Fruit fly (Drosophila melanogaster) whole organism, adult: ENCODE results near the gene Mcm2.

Source experiments
- CG11617 ChIP-seq: fragments of 200-800 bp; sonication (Bioruptor generic); optimal IDR thresholded peaks from 2 replicates; lab custom pipeline; 2017; ENCODE audit warnings: mild to moderate bottlenecking, missing biosample characterization, missing genetic modification reagents, missing genetic modification characterization
- CG12768 ChIP-seq: fragments of 200-800 bp; sonication (Bioruptor generic); optimal IDR thresholded peaks from 2 replicates; lab custom pipeline; 2017; ENCODE audit warnings: missing biosample characterization, missing genetic modification characterization, mild to moderate bottlenecking, moderate library complexity, missing genetic modification reagents
- CG14711 ChIP-seq: fragments of 200-800 bp; sonication (Bioruptor generic); optimal IDR thresholded peaks from 2 replicates; lab custom pipeline; 2018; ENCODE audit warnings: missing biosample characterization, mild to moderate bottlenecking, missing genetic modification characterization, moderate library complexity
- CG1620 ChIP-seq: fragments of 200-800 bp; sonication (Bioruptor generic); optimal IDR thresholded peaks from 2 replicates; lab custom pipeline; 2016; ENCODE audit warnings: missing biosample characterization, missing genetic modification characterization
- CG33017 ChIP-seq: fragments of 200-800 bp; sonication (Bioruptor generic); optimal IDR thresholded peaks from 2 replicates; lab custom pipeline; 2018; ENCODE audit warnings: missing biosample characterization, mild to moderate bottlenecking, missing genetic modification characterization, moderate library complexity
- CG5204 ChIP-seq: fragments of 200-800 bp; sonication (Bioruptor generic); optimal IDR thresholded peaks from 2 replicates; lab custom pipeline; 2016; ENCODE audit warnings: missing biosample characterization, missing genetic modification characterization
- CG7045 ChIP-seq: fragments of 200-800 bp; sonication (Bioruptor generic); optimal IDR thresholded peaks from 2 replicates; lab custom pipeline; 2017; ENCODE audit warnings: missing biosample characterization, mild to moderate bottlenecking, missing genetic modification characterization
- CG7101 ChIP-seq: fragments of 200-800 bp; sonication (Bioruptor generic); optimal IDR thresholded peaks from 2 replicates; lab custom pipeline; 2018; ENCODE audit warnings: missing biosample characterization, mild to moderate bottlenecking, missing genetic modification characterization, moderate library complexity
- Clk ChIP-seq: fragments of 200-800 bp; sonication (Bioruptor generic); optimal IDR thresholded peaks from 2 replicates; lab custom pipeline; 2017; ENCODE audit warnings: missing biosample characterization, missing genetic modification characterization
- Crg-1 ChIP-seq: fragments of 200-800 bp; sonication (Bioruptor generic); optimal IDR thresholded peaks from 2 replicates; lab custom pipeline; 2016; ENCODE audit warnings: missing biosample characterization, missing genetic modification characterization
- Hr96 ChIP-seq: fragments of 200-800 bp; sonication (Bioruptor generic); optimal IDR thresholded peaks from 2 replicates; lab custom pipeline; 2016; ENCODE audit warnings: missing biosample characterization, missing genetic modification characterization
- Mnt ChIP-seq: fragments of 200-800 bp; sonication (Bioruptor generic); optimal IDR thresholded peaks from 2 replicates; lab custom pipeline; 2016; ENCODE audit warnings: missing biosample characterization, mild to moderate bottlenecking, missing genetic modification characterization
- bab1 ChIP-seq: fragments of 200-800 bp; sonication (Bioruptor generic); optimal IDR thresholded peaks from 3 replicates; lab custom pipeline; 2019; ENCODE audit warnings: missing biosample characterization, mild to moderate bottlenecking, missing genetic modification characterization, moderate library complexity
- cic ChIP-seq: fragments of 200-800 bp; sonication (Bioruptor generic); optimal IDR thresholded peaks from 2 replicates; lab custom pipeline; 2017; ENCODE audit warnings: missing biosample characterization, mild to moderate bottlenecking, missing genetic modification characterization, moderate library complexity
- cnc ChIP-seq, 2 experiments: fragments of >200 bp; optimal IDR thresholded peaks; 2 replicates each; lab custom pipeline; 2017
- kay ChIP-seq: fragments of 200-800 bp; sonication (Bioruptor generic); peaks from one replicate; lab custom pipeline; 2016; ENCODE audit warnings: missing biosample characterization, missing genetic modification characterization, borderline replicate concordance
- ovo ChIP-seq: fragments of 200-800 bp; sonication (Bioruptor generic); optimal IDR thresholded peaks from 2 replicates; lab custom pipeline; 2016; ENCODE audit warnings: missing biosample characterization, missing genetic modification characterization
- pad ChIP-seq: fragments of 200-800 bp; sonication (Bioruptor generic); optimal IDR thresholded peaks from 3 replicates; lab custom pipeline; 2017; ENCODE audit warnings: missing biosample characterization, missing genetic modification characterization, mild to moderate bottlenecking, moderate library complexity, missing genetic modification reagents
- tj ChIP-seq: fragments of 200-800 bp; sonication (Bioruptor generic); optimal IDR thresholded peaks from 3 replicates; lab custom pipeline; 2017; ENCODE audit warnings: missing biosample characterization, mild to moderate bottlenecking, missing genetic modification characterization, moderate library complexity
- toe ChIP-seq: fragments of 200-800 bp; sonication (Bioruptor generic); optimal IDR thresholded peaks from 2 replicates; lab custom pipeline; 2016; ENCODE audit warnings: missing biosample characterization, missing genetic modification characterization

Gene Mcm2

dm6 chr3R:8285727-8286344 is 21.1 kb downstream of the Mcm2 start:
- no peak for TF ChIP-seq CG11617 (GFP tag; lab: Kevin White, UChicago)

- TF ChIP-seq CG1620 (GFP tag; lab: Kevin White, UChicago): no peak
- TF ChIP-seq CG12768 (GFP tag; lab: Kevin White, UChicago): no peak
- no peak for TF ChIP-seq CG7045 (GFP tag; lab: Kevin White, UChicago)
- no peak for TF ChIP-seq pad (GFP tag; lab: Kevin White, UChicago)
- TF ChIP-seq Mnt: no peak
- no peak for TF ChIP-seq bab1 (GFP tag; lab: Kevin White, UChicago)
- TF ChIP-seq tj (GFP tag; lab: Kevin White, UChicago): no peak
- no peak for TF ChIP-seq kay (GFP tag; lab: Kevin White, UChicago)
Measured at dm6 chr3R:8287697-8288096, 22.9 kb downstream of the Mcm2 start, which contains the start of gene Nazo. TSS of gene Nazo (plus strand) at chr3R:8287876.

dm6 chr3R:8288790-8289189 is 24.0 kb downstream of the Mcm2 start:
- TF ChIP-seq toe (GFP tag; lab: Kevin White, UChicago) (no peak), CG5204 (GFP tag; lab: Kevin White, UChicago) (no peak), pad (GFP tag; lab: Kevin White, UChicago) (no peak), CG12768 (GFP tag; lab: Kevin White, UChicago) (no peak), Clk (GFP tag; lab: Kevin White, UChicago) (no peak), cnc (optimal IDR thresholded peaks at IDR 0.05; lab: Kevin White, UChicago) (no peak), CG1620 (GFP tag; lab: Kevin White, UChicago) (no peak), ovo (GFP tag; lab: Kevin White, UChicago) (no peak), Mnt (no peak), CG11617 (GFP tag; lab: Kevin White, UChicago) (no peak), CG33017 (tag; lab: Kevin White, UChicago) (no peak), CG14711 (tag; lab: Kevin White, UChicago) (no peak), tj (GFP tag; lab: Kevin White, UChicago) (no peak), cic (GFP tag; lab: Kevin White, UChicago) (no peak), CG7045 (GFP tag; lab: Kevin White, UChicago) (no peak), Crg-1 (GFP tag; lab: Kevin White, UChicago) (no peak), kay (GFP tag; lab: Kevin White, UChicago) (no peak), bab1 (GFP tag; lab: Kevin White, UChicago) (no peak), Hr96 (GFP tag; lab: Kevin White, UChicago) (no peak), CG7101 (tag; lab: Kevin White, UChicago) (no peak)

dm6 chr3R:8290478-8290877 is 25.7 kb downstream of the Mcm2 start, which contains the start of gene CG11672:
TSS of gene CG11672 (minus strand) at chr3R:8290578.
- TF ChIP-seq CG1620 (GFP tag; lab: Kevin White, UChicago): no peak
- no peak for TF ChIP-seq cic (GFP tag; lab: Kevin White, UChicago)
- no peak for TF ChIP-seq CG5204 (GFP tag; lab: Kevin White, UChicago)
- no peak for TF ChIP-seq Hr96 (GFP tag; lab: Kevin White, UChicago)
- no peak for TF ChIP-seq CG12768 (GFP tag; lab: Kevin White, UChicago)
- TF ChIP-seq CG14711 (tag; lab: Kevin White, UChicago): no peak
- TF ChIP-seq CG7101 (tag; lab: Kevin White, UChicago): no peak
- TF ChIP-seq tj (GFP tag; lab: Kevin White, UChicago): no peak
- no peak for TF ChIP-seq CG11617 (GFP tag; lab: Kevin White, UChicago)
- TF ChIP-seq Mnt: no peak
- TF ChIP-seq pad (GFP tag; lab: Kevin White, UChicago): no peak
- TF ChIP-seq kay (GFP tag; lab: Kevin White, UChicago): no peak
- TF ChIP-seq ovo (GFP tag; lab: Kevin White, UChicago): no peak
- no peak for TF ChIP-seq Clk (GFP tag; lab: Kevin White, UChicago)

dm6 chr3R:8290940-8291339 is 26.2 kb downstream of the Mcm2 start, which contains the start of gene CG31464:
TSS of gene CG31464 (plus strand) at chr3R:8291240.
- TF ChIP-seq toe (GFP tag; lab: Kevin White, UChicago) (no peak), CG33017 (tag; lab: Kevin White, UChicago) (no peak), CG11617 (GFP tag; lab: Kevin White, UChicago) (no peak), tj (GFP tag; lab: Kevin White, UChicago) (no peak), ovo (GFP tag; lab: Kevin White, UChicago) (no peak), cic (GFP tag; lab: Kevin White, UChicago) (no peak), pad (GFP tag; lab: Kevin White, UChicago) (no peak), CG12768 (GFP tag; lab: Kevin White, UChicago) (no peak), bab1 (GFP tag; lab: Kevin White, UChicago) (no peak), Mnt (no peak), CG14711 (tag; lab: Kevin White, UChicago) (no peak), CG7101 (tag; lab: Kevin White, UChicago) (no peak), kay (GFP tag; lab: Kevin White, UChicago) (no peak), Hr96 (GFP tag; lab: Kevin White, UChicago) (no peak)

- no peak for TF ChIP-seq bab1 (GFP tag; lab: Kevin White, UChicago)
- no peak for TF ChIP-seq CG14711 (tag; lab: Kevin White, UChicago)
- TF ChIP-seq ovo (GFP tag; lab: Kevin White, UChicago): no peak
- no peak for TF ChIP-seq Clk (GFP tag; lab: Kevin White, UChicago)
- TF ChIP-seq CG12768 (GFP tag; lab: Kevin White, UChicago): no peak
- no peak for TF ChIP-seq toe (GFP tag; lab: Kevin White, UChicago)
- TF ChIP-seq tj (GFP tag; lab: Kevin White, UChicago): no peak
Measured at dm6 chr3R:8292034-8292433, 27.3 kb downstream of the Mcm2 start, which contains the start of gene CG31463. TSS of gene CG31463 (plus strand) at chr3R:8292335.
